Worm (Caenorhabditis elegans) whole organism, L2 larva: ENCODE results near the gene amx-1.
"Not testable (repeated sequence)": the region's sequence is repeated elsewhere in the genome, so short reads cannot be mapped to it uniquely, and the experiment has no call there.

Source experiments
- F13H6.1 ChIP-seq: sonication (generic microtip); optimal IDR thresholded peaks from 2 replicates; lab custom pipeline; 2016; ENCODE audit warnings: missing genetic modification characterization, missing compliant biosample characterization
- R02D3.7 ChIP-seq: fragments of 150-350 bp; optimal IDR thresholded peaks from 2 replicates; lab custom pipeline; 2014; ENCODE audit warnings: missing biosample characterization, missing genetic modification characterization
- alr-1 ChIP-seq: fragments of 150-350 bp; optimal IDR thresholded peaks from 2 replicates; lab custom pipeline; 2014; ENCODE audit warnings: missing biosample characterization, missing genetic modification characterization
- ama-1 ChIP-seq: fragments of 150-350 bp; optimal IDR thresholded peaks from 2 replicates; lab custom pipeline; 2018; ENCODE audit warnings: inconsistent platforms
- egl-27 ChIP-seq: sonication (generic microtip); optimal IDR thresholded peaks from 3 replicates; lab custom pipeline; 2017; ENCODE audit warnings: missing biosample characterization, missing genetic modification reagents, missing genetic modification characterization
- lin-11 ChIP-seq: fragments of 150-350 bp; sonication (generic microtip); optimal IDR thresholded peaks from 2 replicates; lab custom pipeline; 2014; ENCODE audit warnings: missing biosample characterization, missing genetic modification characterization, inconsistent platforms, mixed read lengths
- mbf-1 ChIP-seq: sonication (generic microtip); optimal IDR thresholded peaks from 2 replicates; lab custom pipeline; 2017; ENCODE audit warnings: missing biosample characterization, missing genetic modification characterization
- nhr-11 ChIP-seq: fragments of 150-350 bp; optimal IDR thresholded peaks from 2 replicates; lab custom pipeline; 2014; ENCODE audit warnings: missing biosample characterization, missing genetic modification characterization
- nhr-12 ChIP-seq: fragments of 150-350 bp; optimal IDR thresholded peaks from 2 replicates; lab custom pipeline; 2014; ENCODE audit warnings: missing biosample characterization, missing genetic modification characterization
- nhr-25 ChIP-seq: fragments of 150-350 bp; sonication (generic microtip); optimal IDR thresholded peaks from 3 replicates; lab custom pipeline; 2014; ENCODE audit warnings: missing biosample characterization, missing genetic modification characterization
- skn-1 ChIP-seq: sonication (generic microtip); optimal IDR thresholded peaks from 2 replicates; lab custom pipeline; 2017; ENCODE audit warnings: missing biosample characterization, missing genetic modification characterization
- snpc-4 ChIP-seq: fragments of 150-350 bp; optimal IDR thresholded peaks from 2 replicates; lab custom pipeline; 2014; ENCODE audit warnings: missing biosample characterization, missing genetic modification characterization
- ztf-11 ChIP-seq: sonication (generic microtip); optimal IDR thresholded peaks from 2 replicates; lab custom pipeline; 2017; ENCODE audit warnings: missing biosample characterization, missing genetic modification characterization
- ztf-4 ChIP-seq: fragments of 150-350 bp; optimal IDR thresholded peaks from 2 replicates; lab custom pipeline; 2014; ENCODE audit warnings: missing biosample characterization, missing genetic modification characterization

DNA sequence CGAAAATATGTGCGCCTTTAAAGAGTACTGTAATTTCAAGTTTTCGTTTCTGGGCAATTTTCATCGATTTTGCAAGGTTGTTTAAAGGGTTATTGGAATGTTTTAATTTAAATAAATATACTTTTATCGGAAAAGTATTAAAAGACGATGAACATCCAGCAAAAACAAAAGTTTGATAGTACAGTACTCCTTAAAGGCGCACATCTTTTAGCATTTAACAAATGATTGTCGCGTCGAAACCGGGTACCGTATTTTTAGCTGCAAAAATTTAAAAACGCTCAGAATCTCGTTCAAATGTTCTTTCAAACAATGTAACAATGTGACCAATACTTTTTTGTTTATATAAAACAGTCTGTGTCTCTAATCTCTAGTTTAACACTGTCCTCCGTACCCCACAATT is 18.1 kb downstream of the amx-1 start, which contains the start of gene C36A4.11:
- not testable (repeated sequence) for TF ChIP-seq snpc-4 (tag; lab: Kevin White, UChicago); ztf-4 (tag; lab: Kevin White, UChicago); nhr-25; ztf-11 (tag; lab: Kevin White, UChicago); ama-1 (lab: Kevin White, UChicago); alr-1; mbf-1 (tag; lab: Kevin White, UChicago); lin-11 (tag; lab: Kevin White, UChicago); skn-1 (tag; lab: Kevin White, UChicago); F13H6.1 (tag; lab: Kevin White, UChicago); egl-27; nhr-11 (tag; lab: Kevin White, UChicago); nhr-12 (tag; lab: Kevin White, UChicago); R02D3.7 (tag; lab: Kevin White, UChicago)
